Worm (Caenorhabditis elegans) whole organism, early embryonic: ENCODE data around the gene wrt-2.

Experiments used
- B0310.2 ChIP-seq: sonication (generic microtip); optimal IDR thresholded peaks from 2 replicates; lab custom pipeline; 2016; ENCODE audit warnings: mild to moderate bottlenecking, missing genetic modification characterization, missing compliant biosample characterization
- F13C5.2 ChIP-seq: sonication (generic microtip); optimal IDR thresholded peaks from 2 replicates; lab custom pipeline; 2017; ENCODE audit warnings: mild to moderate bottlenecking, missing genetic modification characterization, inconsistent platforms, missing compliant biosample characterization
- aly-1 ChIP-seq: sonication (generic microtip); optimal IDR thresholded peaks from 2 replicates; lab custom pipeline; 2016; ENCODE audit warnings: missing genetic modification characterization, missing compliant biosample characterization
- ama-1 ChIP-seq: fragments of 150-350 bp; optimal IDR thresholded peaks from 2 replicates; lab custom pipeline; 2014
- ceh-13 ChIP-seq: fragments of 200-800 bp; sonication (Bioruptor generic); optimal IDR thresholded peaks from 2 replicates; lab custom pipeline; 2018; ENCODE audit warnings: mild to moderate bottlenecking, missing genetic modification characterization, missing compliant biosample characterization
- ceh-36 ChIP-seq: sonication (generic microtip); optimal IDR thresholded peaks from 2 replicates; lab custom pipeline; 2016; ENCODE audit warnings: missing genetic modification characterization, inconsistent platforms, missing compliant biosample characterization
- ets-7 ChIP-seq: sonication (generic microtip); optimal IDR thresholded peaks from 2 replicates; lab custom pipeline; 2016; ENCODE audit warnings: missing genotype, missing genetic modification characterization, missing compliant biosample characterization
- flt-1 ChIP-seq: fragments of 200-800 bp; sonication (Bioruptor generic); IDR thresholded peaks from 2 replicates; pipeline ENCODE4 v1.3.6; 2022; ENCODE audit warnings: missing genetic modification characterization, missing compliant biosample characterization
- hmbx-1 ChIP-seq: sonication (generic microtip); optimal IDR thresholded peaks from 2 replicates; lab custom pipeline; 2016; ENCODE audit warnings: mild to moderate bottlenecking, missing genetic modification characterization, missing compliant biosample characterization
- hmg-4 ChIP-seq: fragments of 200-800 bp; sonication (Bioruptor generic); optimal IDR thresholded peaks from 2 replicates; lab custom pipeline; 2018; ENCODE audit warnings: mild to moderate bottlenecking, missing genetic modification characterization, missing compliant biosample characterization
- hnd-1 ChIP-seq: sonication (generic microtip); optimal IDR thresholded peaks from 2 replicates; lab custom pipeline; 2016; ENCODE audit warnings: missing genetic modification characterization, missing compliant biosample characterization
- pes-1 ChIP-seq: fragments of 200-800 bp; sonication (Bioruptor generic); IDR thresholded peaks from 2 replicates; pipeline ENCODE4 v1.3.6; 2022; ENCODE audit warnings: missing genetic modification reagents, missing genetic modification characterization, missing compliant biosample characterization
- scrt-1 ChIP-seq: fragments of 200-800 bp; sonication (Bioruptor generic); IDR thresholded peaks from 2 replicates; pipeline ENCODE4 v1.3.6; 2022; ENCODE audit warnings: missing genetic modification characterization, missing compliant biosample characterization
- sea-1 ChIP-seq: fragments of 200-800 bp; sonication (Bioruptor generic); conservative IDR thresholded peaks from 2 replicates; pipeline ENCODE4 v1.3.6; 2022; ENCODE audit warnings: missing genetic modification characterization, missing compliant biosample characterization
- tbx-11 ChIP-seq: fragments of 200-800 bp; sonication (Bioruptor generic); IDR thresholded peaks from 2 replicates; pipeline ENCODE4 v1.3.6; 2022; ENCODE audit warnings: missing genetic modification characterization, missing compliant biosample characterization
- tbx-37 ChIP-seq: fragments of 200-800 bp; sonication (Bioruptor generic); conservative IDR thresholded peaks from 2 replicates; pipeline ENCODE4 v1.3.6; 2022; ENCODE audit warnings: missing genetic modification reagents, missing genetic modification characterization, missing compliant biosample characterization
- tra-4 ChIP-seq: sonication (generic microtip); optimal IDR thresholded peaks from 2 replicates; lab custom pipeline; 2017; ENCODE audit warnings: missing genetic modification characterization, missing compliant biosample characterization

The wrt-2 gene

DNA sequence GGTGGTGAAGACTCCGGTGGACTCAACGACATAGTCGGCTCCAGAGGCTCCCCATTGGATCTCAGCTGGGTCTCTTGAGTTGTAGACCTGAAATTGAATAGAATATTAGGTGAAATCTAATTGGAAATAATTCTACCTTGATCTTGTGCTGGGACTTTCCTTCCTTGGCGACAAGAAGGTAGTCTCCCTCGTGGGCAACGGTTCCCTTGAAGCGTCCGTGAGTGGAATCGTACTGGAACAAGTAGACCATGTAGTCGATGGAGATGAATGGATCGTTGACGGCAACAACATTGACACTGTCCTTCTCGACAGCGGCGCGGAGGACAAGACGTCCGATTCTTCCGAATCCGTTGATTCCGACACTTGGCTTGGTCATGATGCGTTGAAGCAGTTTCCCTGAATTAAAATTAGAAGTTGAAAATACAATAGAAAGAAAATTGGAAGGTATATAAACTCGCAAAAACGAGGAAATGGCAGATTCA is 18.8 kb upstream of the wrt-2 start, which contains the start of gene gpd-3:
Gene gpd-3, minus strand, starts transcription at position 396 of the 482 bp plus-strand sequence.
- TF ChIP-seq F13C5.2 (tag; lab: Kevin White, UChicago), result no peak
- TF ChIP-seq B0310.2 (tag; lab: Kevin White, UChicago), result no peak
- TF ChIP-seq hnd-1 (tag; lab: Kevin White, UChicago), result no peak
- TF ChIP-seq tbx-37 (GFP tag; lab: Robert Waterston, UW), result no peak
- no peak for TF ChIP-seq pes-1 (GFP tag; lab: Robert Waterston, UW)
- TF ChIP-seq ets-7 (tag; lab: Kevin White, UChicago), result no peak
- no peak for TF ChIP-seq ceh-13 (GFP tag; lab: Kevin White, UChicago)
- TF ChIP-seq tbx-11 (GFP tag; lab: Robert Waterston, UW), result no peak

DNA sequence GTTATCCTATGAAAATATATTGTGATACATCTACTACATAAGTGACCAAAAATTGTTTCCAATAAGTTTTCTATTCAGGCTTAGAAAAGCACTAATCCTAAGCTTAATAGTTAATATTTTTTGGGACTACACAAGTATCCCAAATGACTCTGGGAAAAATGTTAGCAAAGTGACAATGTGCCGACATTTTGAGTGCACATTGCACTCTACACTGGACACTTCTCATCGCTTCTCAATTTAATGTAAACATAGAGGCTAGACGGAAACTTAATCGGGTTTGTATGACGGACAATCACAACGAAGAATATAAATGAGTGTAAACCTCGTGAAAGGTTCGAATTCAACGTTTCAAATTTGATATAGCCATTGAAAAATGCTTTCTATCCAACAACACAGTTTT is 17.5 kb upstream of the wrt-2 start:
- TF ChIP-seq hnd-1 (tag; lab: Kevin White, UChicago) (no peak), tbx-11 (GFP tag; lab: Robert Waterston, UW) (no peak), hmbx-1 (no peak), flt-1 (GFP tag; lab: Robert Waterston, UW) (no peak), ceh-13 (GFP tag; lab: Kevin White, UChicago) (no peak), aly-1 (tag; lab: Kevin White, UChicago) (no peak), tra-4 (no peak), ets-7 (tag; lab: Kevin White, UChicago) (no peak), ama-1 (no peak), ceh-36 (tag; lab: Kevin White, UChicago) (no peak), B0310.2 (tag; lab: Kevin White, UChicago) (no peak), hmg-4 (GFP tag; lab: Kevin White, UChicago) (no peak), sea-1 (GFP tag; lab: Robert Waterston, UW) (no peak), scrt-1 (GFP tag; lab: Robert Waterston, UW) (no peak)

DNA sequence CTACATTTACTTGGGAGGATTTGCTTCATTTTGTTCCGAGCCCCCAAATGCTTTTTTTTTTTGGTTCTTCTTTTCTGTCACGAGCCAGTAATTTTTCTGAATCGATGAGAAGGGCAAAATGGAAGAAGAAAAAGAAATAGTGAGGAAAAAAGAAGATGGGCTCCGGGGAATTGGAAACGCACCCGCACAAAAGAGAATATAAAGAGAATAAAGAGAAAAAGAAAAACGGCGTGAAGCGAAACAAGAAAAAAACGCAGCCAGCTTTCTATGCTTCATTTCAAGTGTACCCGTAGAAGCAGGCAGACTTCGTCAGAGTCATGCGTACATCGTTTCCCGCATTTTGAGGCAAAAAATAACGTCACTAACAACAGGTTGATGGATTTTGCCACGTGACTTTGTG is 16.9 kb upstream of the wrt-2 start:
- TF ChIP-seq ceh-13 (GFP tag; lab: Kevin White, UChicago) (no peak), ets-7 (tag; lab: Kevin White, UChicago) (no peak), hnd-1 (tag; lab: Kevin White, UChicago) (no peak), pes-1 (GFP tag; lab: Robert Waterston, UW) (no peak), ama-1 (no peak), tbx-11 (GFP tag; lab: Robert Waterston, UW) (no peak), hmg-4 (GFP tag; lab: Kevin White, UChicago) (no peak), flt-1 (GFP tag; lab: Robert Waterston, UW) (no peak), hmbx-1 (no peak), ceh-36 (tag; lab: Kevin White, UChicago) (no peak)

DNA sequence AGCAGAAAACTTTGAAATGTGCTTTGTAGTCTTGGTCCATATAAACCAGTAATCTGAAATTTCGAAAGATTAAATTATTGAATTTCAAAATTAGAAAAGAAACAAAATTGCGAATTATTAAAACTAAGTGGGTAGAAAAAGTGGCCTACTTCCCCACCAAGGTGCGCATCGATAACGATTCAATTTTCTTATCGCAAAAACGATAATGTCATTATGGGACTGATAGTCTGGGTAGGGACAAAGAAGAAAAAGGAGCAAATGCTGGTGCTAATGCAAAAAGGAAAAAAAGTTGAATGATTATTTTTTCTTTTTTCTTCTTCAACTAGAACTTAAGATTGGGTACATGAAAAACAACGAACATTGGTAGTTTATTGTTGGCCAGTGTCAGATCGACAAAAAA is 16.4 kb upstream of the wrt-2 start, which contains the start of gene gpcp-1:
Gene gpcp-1, minus strand, starts transcription at position 53 of the 400 bp plus-strand sequence.
- TF ChIP-seq tbx-11 (GFP tag; lab: Robert Waterston, UW) (no peak), tbx-37 (GFP tag; lab: Robert Waterston, UW) (no peak), hnd-1 (tag; lab: Kevin White, UChicago) (no peak), hmg-4 (GFP tag; lab: Kevin White, UChicago) (no peak), tra-4 (no peak), ama-1 (no peak), scrt-1 (GFP tag; lab: Robert Waterston, UW) (no peak), flt-1 (GFP tag; lab: Robert Waterston, UW) (no peak), sea-1 (GFP tag; lab: Robert Waterston, UW) (no peak), F13C5.2 (tag; lab: Kevin White, UChicago) (no peak), ceh-13 (GFP tag; lab: Kevin White, UChicago) (no peak), hmbx-1 (no peak), ceh-36 (tag; lab: Kevin White, UChicago) (no peak), B0310.2 (tag; lab: Kevin White, UChicago) (no peak)

DNA sequence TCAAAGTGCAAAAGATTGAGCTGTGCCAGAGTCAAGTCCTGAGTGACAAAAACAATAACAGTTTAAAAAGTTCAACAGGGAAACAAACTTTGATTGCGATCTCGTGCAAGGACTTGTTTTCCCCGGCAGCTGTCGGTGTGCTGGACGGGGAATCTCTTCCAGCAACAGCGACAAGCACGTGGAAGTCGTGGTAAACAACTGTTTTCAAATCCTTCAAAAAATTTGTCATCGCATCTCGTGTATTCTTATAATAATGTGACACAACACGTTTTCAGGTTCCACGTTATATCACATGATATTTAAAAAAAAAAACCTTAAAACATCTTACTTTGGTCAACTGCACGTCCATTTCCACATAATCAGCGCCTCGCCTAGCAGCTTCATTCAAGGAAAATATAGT is 14.5 kb upstream of the wrt-2 start:
- TF ChIP-seq B0310.2 (tag; lab: Kevin White, UChicago), result no peak
- no peak for TF ChIP-seq hmg-4 (GFP tag; lab: Kevin White, UChicago)
- no peak for TF ChIP-seq ceh-13 (GFP tag; lab: Kevin White, UChicago)
- no peak for TF ChIP-seq scrt-1 (GFP tag; lab: Robert Waterston, UW)
- TF ChIP-seq tra-4, result no peak
- TF ChIP-seq ama-1, result no peak
- TF ChIP-seq ceh-36 (tag; lab: Kevin White, UChicago), result no peak
- TF ChIP-seq ets-7 (tag; lab: Kevin White, UChicago), result no peak
- TF ChIP-seq tbx-37 (GFP tag; lab: Robert Waterston, UW), result no peak
- TF ChIP-seq sea-1 (GFP tag; lab: Robert Waterston, UW), result no peak
- no peak for TF ChIP-seq tbx-11 (GFP tag; lab: Robert Waterston, UW)
- TF ChIP-seq hmbx-1, result no peak
- TF ChIP-seq hnd-1 (tag; lab: Kevin White, UChicago), result no peak
- no peak for TF ChIP-seq pes-1 (GFP tag; lab: Robert Waterston, UW)
- TF ChIP-seq aly-1 (tag; lab: Kevin White, UChicago), result no peak
- no peak for TF ChIP-seq flt-1 (GFP tag; lab: Robert Waterston, UW)
- no peak for TF ChIP-seq F13C5.2 (tag; lab: Kevin White, UChicago)

DNA sequence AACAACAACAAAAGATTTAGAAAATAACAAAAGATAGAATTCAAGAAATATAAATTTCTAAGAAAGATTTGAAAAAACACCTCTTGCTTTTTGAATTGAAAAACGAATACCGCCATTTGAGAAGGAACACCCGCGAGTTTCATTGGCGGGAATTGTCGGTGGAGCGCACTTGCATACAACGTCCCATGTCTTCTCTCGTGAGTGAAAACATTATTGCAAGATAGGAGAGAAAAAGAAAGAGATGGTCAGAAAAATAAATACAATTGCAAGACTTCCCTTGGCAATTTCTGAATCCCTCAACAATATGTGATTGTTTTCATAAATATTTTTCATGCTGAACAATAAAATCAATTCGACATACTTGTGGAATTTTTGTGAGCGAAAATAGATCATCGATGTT is 12.0 kb upstream of the wrt-2 start, which contains the start of gene K10B3.5:
Gene K10B3.5, minus strand, starts transcription at position 343 of the 400 bp plus-strand sequence.
- TF ChIP-seq F13C5.2 (tag; lab: Kevin White, UChicago), result peak; percentile 30
- no peak for TF ChIP-seq hmbx-1
- TF ChIP-seq tbx-37 (GFP tag; lab: Robert Waterston, UW), result no peak

DNA sequence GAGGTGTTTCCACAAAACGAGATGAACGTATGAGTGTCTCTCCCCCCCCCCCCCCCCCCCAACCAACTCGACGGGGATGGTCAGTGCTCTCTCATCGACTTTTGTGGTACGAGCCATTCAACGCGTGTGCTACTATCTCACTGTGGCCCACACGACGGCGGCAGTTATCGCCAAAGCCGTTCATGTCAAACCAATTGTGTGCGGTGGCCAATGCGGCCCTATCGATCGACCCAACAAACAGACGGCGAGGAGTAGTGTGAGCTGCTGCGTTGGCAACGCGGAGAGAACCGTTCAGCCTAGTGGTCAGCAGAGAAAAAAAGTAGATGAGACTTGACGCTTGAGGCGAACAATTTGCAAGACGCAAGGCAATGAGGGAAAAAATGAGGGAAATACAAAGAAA is 8.7 kb upstream of the wrt-2 start:
- TF ChIP-seq hnd-1 (tag; lab: Kevin White, UChicago), result no peak
- peak; percentile 86 for TF ChIP-seq hmg-4 (GFP tag; lab: Kevin White, UChicago)
- peak; percentile 8; the same call in 1 of the 2 replicates for TF ChIP-seq tbx-11 (GFP tag; lab: Robert Waterston, UW)
